Worm (Caenorhabditis elegans): ENCODE measurements around the gene unc-70.

The unc-70 gene

DNA sequence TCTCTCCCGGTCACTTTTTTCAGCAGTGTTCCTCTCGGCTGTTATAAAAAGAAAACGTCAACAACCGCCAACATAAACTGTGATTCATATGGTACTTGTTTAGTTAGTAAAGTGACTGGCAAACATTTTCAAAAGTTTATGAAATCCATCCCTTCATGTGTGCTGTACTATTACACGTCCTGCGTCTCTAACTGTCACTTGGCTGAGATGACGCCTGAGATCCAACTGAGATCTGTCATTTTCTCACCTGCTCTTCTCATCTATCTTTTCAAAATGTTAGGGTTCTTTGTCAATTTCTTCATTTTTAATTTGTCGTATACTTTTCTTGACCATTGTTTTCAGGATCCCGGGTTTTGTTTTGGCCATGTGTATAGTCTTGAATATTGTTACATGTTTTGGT, 6.4 kb upstream of the unc-70 start:
- TF ChIP-seq T22C8.4 (GFP tag; IDR thresholded peaks at IDR 0.05) (no peak), ztf-23 (GFP tag; IDR thresholded peaks at IDR 0.05) (no peak), klf-2 (GFP tag; conservative IDR thresholded peaks at IDR 0.05) (no peak), cog-1 (tag; optimal IDR thresholded peaks at IDR 0.05) (no peak), tab-1 (GFP tag; IDR thresholded peaks at IDR 0.05) (no peak), flt-1 (GFP tag; IDR thresholded peaks at IDR 0.05) (no peak), med-1 (GFP tag; optimal IDR thresholded peaks at IDR 0.05; ENCODE audit: insufficient read depth) (no peak), ztf-29 (GFP tag; IDR thresholded peaks at IDR 0.05) (no peak), ref-1 (GFP tag; conservative IDR thresholded peaks at IDR 0.05) (no peak)

DNA sequence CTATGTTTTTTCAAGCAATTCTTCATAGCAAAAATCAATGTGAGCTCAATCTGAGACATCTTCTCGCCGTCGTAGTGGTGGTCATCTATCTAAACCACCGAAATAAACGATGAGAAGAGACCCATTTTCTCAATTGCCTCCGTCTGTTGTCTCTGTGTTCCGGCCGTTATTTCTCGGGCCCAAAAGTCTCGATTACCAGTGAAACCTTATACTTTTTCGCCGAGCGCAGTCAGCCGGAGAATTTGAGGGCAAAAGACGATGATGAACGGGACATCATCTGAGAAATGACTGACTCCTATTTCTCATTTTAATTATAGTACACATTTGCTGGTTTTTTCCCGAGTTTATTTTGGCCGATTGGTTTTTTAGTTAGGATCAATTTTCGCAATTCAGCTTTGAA, 5.3 kb upstream of the unc-70 start:
- TF ChIP-seq klf-2 (GFP tag; conservative IDR thresholded peaks at IDR 0.05) (no peak), T22C8.4 (GFP tag; IDR thresholded peaks at IDR 0.05) (no peak), cog-1 (tag; optimal IDR thresholded peaks at IDR 0.05) (no peak), tab-1 (GFP tag; IDR thresholded peaks at IDR 0.05) (no peak), ztf-29 (GFP tag; IDR thresholded peaks at IDR 0.05) (no peak), flt-1 (GFP tag; IDR thresholded peaks at IDR 0.05) (no peak), med-1 (GFP tag; optimal IDR thresholded peaks at IDR 0.05; ENCODE audit: insufficient read depth) (no peak), ref-1 (GFP tag; conservative IDR thresholded peaks at IDR 0.05) (no peak)

DNA sequence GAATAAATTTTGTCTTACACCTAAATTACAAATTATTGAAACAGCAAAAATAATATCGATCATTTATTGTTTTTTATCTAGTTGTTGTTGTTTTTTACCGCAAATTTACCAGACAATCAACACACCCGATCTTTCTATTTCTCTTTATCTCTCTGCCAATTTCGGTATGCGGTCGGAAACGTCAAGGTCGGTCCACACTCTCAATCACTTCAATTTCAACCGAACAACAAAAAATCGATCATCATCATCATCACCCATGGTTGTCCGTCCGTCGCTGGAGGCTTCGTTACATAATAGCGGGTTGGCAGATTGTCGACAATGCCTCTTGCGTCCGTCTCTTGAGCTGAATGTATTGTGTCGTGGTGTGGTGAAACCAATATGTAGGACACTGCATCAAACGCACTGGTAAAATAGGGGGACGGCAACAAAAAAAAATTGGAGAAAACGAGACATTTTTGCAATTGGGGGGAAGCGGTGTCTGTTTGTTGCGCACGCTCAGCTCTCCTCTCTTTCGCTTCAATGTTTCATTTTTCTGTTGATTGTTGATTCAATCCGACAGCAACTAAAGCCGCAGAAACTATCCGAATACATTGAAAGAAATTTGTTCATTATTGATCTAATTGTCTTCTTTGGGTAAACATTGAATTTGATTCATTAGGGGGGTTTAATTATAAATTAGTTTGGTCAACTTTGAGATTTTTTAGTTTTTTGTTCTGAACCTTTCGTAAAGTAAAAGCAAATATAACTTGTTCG, 4.2 kb upstream of the unc-70 start:
- TF ChIP-seq cog-1 (tag; optimal IDR thresholded peaks at IDR 0.05): no peak
- TF ChIP-seq ztf-29 (GFP tag; IDR thresholded peaks at IDR 0.05): 0 out of 2 replicates have a peak, but pooled peaks have one; percentile 14

DNA sequence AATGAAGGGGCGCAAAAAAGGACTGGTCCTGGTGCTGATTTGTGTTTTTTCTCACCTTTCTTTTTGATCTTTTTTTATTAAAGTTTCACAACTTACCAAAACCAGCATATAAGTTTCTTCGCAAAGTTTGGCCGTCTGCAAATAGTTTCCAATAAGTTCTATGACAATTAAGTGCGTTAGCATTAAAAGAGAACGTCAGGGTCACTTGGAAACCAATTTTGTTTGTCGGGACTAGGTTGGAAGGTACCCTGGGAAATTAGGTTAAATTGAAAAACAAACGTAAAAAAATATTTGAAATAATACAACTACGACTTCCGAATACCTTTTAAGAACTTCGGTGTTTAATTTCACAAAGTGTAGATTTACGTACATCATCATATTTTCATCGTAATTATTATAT, 2.6 kb upstream of the unc-70 start:
- TF ChIP-seq flt-1 (GFP tag; IDR thresholded peaks at IDR 0.05) (no peak), ref-1 (GFP tag; conservative IDR thresholded peaks at IDR 0.05) (no peak), cog-1 (tag; optimal IDR thresholded peaks at IDR 0.05) (no peak), klf-2 (GFP tag; conservative IDR thresholded peaks at IDR 0.05) (no peak), tab-1 (GFP tag; IDR thresholded peaks at IDR 0.05) (no peak), ztf-23 (GFP tag; IDR thresholded peaks at IDR 0.05) (no peak), med-1 (GFP tag; optimal IDR thresholded peaks at IDR 0.05; ENCODE audit: insufficient read depth) (no peak), ztf-29 (GFP tag; IDR thresholded peaks at IDR 0.05) (no peak), T22C8.4 (GFP tag; IDR thresholded peaks at IDR 0.05) (no peak)

DNA sequence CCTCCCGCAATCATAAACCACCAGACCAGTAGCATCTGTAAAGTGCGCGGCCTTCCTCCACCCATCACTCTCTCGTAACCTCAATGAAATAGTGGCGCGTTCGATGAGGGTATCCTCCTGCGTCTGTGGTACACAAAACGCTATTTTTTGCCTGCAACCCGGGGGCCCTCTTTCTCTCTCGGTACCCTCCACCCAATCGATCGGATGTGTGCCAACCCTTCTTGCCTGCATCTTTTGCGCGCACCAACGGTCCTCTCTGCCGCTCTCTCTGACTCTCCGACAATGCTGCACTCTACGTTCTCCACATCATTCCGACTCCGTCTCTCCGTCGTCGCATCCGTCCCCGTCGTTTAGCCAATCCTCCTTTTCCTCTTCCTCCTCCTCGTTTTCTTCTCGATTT, 1.6 kb upstream of the unc-70 start:
- TF ChIP-seq cog-1 (tag; optimal IDR thresholded peaks at IDR 0.05) (peak; percentile 69), flt-1 (GFP tag; IDR thresholded peaks at IDR 0.05) (peak; percentile 67; the same call in 1 of the 2 replicates), ztf-23 (GFP tag; IDR thresholded peaks at IDR 0.05) (peak; percentile 58; the same call in 1 of the 2 replicates), ref-1 (GFP tag; conservative IDR thresholded peaks at IDR 0.05) (no peak), T22C8.4 (GFP tag; IDR thresholded peaks at IDR 0.05) (peak; percentile 93), ztf-29 (GFP tag; IDR thresholded peaks at IDR 0.05) (no peak), med-1 (GFP tag; optimal IDR thresholded peaks at IDR 0.05; ENCODE audit: insufficient read depth) (no peak), klf-2 (GFP tag; conservative IDR thresholded peaks at IDR 0.05) (no peak), tab-1 (GFP tag; IDR thresholded peaks at IDR 0.05) (0 out of 2 replicates have a peak, but pooled peaks have one; percentile 32)

DNA sequence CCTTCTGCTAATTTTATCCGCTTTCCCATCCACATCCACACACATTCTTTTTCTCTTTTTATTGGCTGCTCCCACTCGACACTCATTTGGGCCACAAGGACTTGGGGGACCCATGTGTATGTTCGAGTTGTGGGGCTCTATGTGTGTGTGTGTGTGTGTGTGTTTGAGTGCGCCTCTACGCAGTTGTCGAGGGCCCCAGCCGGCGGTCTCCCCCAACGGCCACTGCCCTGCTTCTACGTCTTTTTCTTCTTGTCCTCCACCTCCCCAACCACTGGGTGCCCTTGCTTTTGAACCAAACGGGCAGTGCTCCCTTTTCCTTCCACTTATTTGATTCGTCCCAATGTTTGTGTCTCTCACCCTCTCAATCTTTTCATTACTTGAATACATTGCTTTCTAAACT, 515 bp upstream of the unc-70 start:
- TF ChIP-seq tab-1 (GFP tag; IDR thresholded peaks at IDR 0.05) (peak; percentile 71), ztf-29 (GFP tag; IDR thresholded peaks at IDR 0.05) (no peak), klf-2 (GFP tag; conservative IDR thresholded peaks at IDR 0.05) (peak; percentile 41; the same call in 1 of the 2 replicates), T22C8.4 (GFP tag; IDR thresholded peaks at IDR 0.05) (no peak), cog-1 (tag; optimal IDR thresholded peaks at IDR 0.05) (no peak), flt-1 (GFP tag; IDR thresholded peaks at IDR 0.05) (peak; percentile 60; the same call in 1 of the 2 replicates), ztf-23 (GFP tag; IDR thresholded peaks at IDR 0.05) (no peak)

DNA sequence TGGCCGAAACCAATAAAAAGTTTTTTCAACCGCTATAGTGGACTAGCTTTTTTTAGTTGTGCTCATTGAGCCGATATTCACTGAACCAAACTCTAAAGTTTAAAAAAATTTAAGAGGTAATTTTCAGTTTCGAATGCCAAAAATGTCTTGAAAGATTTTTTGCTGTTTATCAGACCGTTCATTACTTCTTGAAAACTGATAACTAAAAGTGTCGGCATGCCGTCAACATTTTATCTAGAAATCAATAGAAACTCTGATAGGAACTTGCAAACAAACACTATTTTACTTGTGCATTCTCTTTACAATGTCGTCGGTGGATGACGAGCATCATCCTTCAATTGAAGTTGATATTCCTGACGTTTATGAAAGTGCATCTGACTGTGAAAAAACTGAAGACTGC, 597 bp downstream of the unc-70 start:
- no peak for TF ChIP-seq ref-1 (GFP tag; conservative IDR thresholded peaks at IDR 0.05)
- TF ChIP-seq ztf-23 (GFP tag; IDR thresholded peaks at IDR 0.05): no peak
- TF ChIP-seq flt-1 (GFP tag; IDR thresholded peaks at IDR 0.05): no peak
- TF ChIP-seq cog-1 (tag; optimal IDR thresholded peaks at IDR 0.05): no peak
- no peak for TF ChIP-seq med-1 (GFP tag; optimal IDR thresholded peaks at IDR 0.05; ENCODE audit: insufficient read depth)
- no peak for TF ChIP-seq klf-2 (GFP tag; conservative IDR thresholded peaks at IDR 0.05)
- no peak for TF ChIP-seq ztf-29 (GFP tag; IDR thresholded peaks at IDR 0.05)
- no peak for TF ChIP-seq tab-1 (GFP tag; IDR thresholded peaks at IDR 0.05)
- no peak for TF ChIP-seq T22C8.4 (GFP tag; IDR thresholded peaks at IDR 0.05)

DNA sequence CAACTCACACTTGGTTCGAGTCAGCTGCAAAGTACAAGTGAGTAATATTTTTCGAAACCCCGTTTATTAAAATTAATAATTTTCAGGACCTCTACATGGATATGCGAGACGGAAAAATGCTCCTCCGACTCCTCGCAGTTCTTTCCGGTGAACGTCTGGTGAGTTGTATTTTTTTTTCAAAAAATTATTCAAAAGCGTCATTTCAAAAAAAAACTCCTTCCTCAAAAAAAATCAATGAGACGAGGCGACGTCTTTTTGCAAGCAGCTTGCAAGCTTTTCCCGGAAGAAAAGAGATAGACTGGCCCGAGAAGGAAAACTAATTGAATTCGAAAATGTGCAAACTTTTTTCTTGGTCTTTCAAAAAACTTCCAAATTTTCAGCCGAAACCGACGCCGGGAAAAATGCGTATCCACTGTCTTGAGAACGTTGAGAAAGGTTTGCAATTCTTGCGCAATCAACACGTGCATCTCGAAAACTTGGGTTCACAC, 1.4 kb downstream of the unc-70 start:
- no peak for TF ChIP-seq ztf-29 (GFP tag; IDR thresholded peaks at IDR 0.05)
- no peak for TF ChIP-seq med-1 (GFP tag; optimal IDR thresholded peaks at IDR 0.05; ENCODE audit: insufficient read depth)
- TF ChIP-seq klf-2 (GFP tag; conservative IDR thresholded peaks at IDR 0.05): no peak
- no peak for TF ChIP-seq flt-1 (GFP tag; IDR thresholded peaks at IDR 0.05)
- TF ChIP-seq ref-1 (GFP tag; conservative IDR thresholded peaks at IDR 0.05): no peak

DNA sequence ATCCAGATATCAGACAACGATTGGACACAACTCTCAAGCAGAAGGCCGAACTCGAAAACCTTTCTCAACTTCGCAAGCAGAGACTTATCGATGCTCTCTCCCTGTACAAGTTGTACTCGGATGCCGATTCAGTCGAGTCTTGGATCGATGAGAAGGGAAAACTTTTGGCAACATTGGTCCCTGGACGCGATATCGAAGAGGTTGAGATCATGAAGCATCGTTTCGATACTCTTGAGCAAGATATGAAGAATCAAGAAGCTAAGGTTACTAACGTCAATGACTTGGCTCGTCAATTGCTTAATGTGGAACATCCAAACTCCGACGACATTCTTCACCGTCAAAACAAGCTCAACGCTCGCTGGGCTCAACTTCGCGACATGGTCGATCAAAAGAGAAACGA, 3.9 kb downstream of the unc-70 start:
- TF ChIP-seq tab-1 (GFP tag; IDR thresholded peaks at IDR 0.05) (no peak), cog-1 (tag; optimal IDR thresholded peaks at IDR 0.05) (no peak), T22C8.4 (GFP tag; IDR thresholded peaks at IDR 0.05) (no peak), ztf-29 (GFP tag; IDR thresholded peaks at IDR 0.05) (no peak), med-1 (GFP tag; optimal IDR thresholded peaks at IDR 0.05; ENCODE audit: insufficient read depth) (no peak), flt-1 (GFP tag; IDR thresholded peaks at IDR 0.05) (no peak), ztf-23 (GFP tag; IDR thresholded peaks at IDR 0.05) (no peak), ref-1 (GFP tag; conservative IDR thresholded peaks at IDR 0.05) (no peak), klf-2 (GFP tag; conservative IDR thresholded peaks at IDR 0.05) (no peak)

DNA sequence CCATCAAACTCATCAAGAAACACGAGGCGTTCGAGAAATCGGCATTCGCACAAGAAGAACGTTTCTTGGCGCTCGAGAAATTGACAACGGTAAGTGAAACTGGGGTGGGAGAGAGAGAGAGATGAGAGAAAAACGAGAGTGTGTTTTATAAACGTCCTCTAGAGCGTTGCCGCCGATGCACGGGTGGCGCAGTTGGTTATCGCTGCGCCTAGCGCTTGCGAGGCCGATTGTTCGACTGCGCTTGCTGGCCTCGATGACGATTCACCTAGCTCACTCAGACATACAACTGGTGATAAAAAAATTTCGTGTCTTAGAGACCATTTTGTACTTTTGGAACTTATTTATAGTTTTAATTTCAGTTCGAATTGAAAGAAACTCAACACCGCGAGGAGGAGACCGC, 7.7 kb downstream of the unc-70 start:
- TF ChIP-seq cog-1 (tag; optimal IDR thresholded peaks at IDR 0.05) (peak; percentile 41), ztf-23 (GFP tag; IDR thresholded peaks at IDR 0.05) (peak; percentile 89), T22C8.4 (GFP tag; IDR thresholded peaks at IDR 0.05) (peak; percentile 68; the same call in 1 of the 2 replicates), ref-1 (GFP tag; conservative IDR thresholded peaks at IDR 0.05) (peak; percentile 63; the same call in 1 of the 2 replicates), flt-1 (GFP tag; IDR thresholded peaks at IDR 0.05) (peak; percentile 91), tab-1 (GFP tag; IDR thresholded peaks at IDR 0.05) (peak; percentile 85), med-1 (GFP tag; optimal IDR thresholded peaks at IDR 0.05; ENCODE audit: insufficient read depth) (peak; percentile 71), ztf-29 (GFP tag; IDR thresholded peaks at IDR 0.05) (peak; percentile 81), klf-2 (GFP tag; conservative IDR thresholded peaks at IDR 0.05) (peak; percentile 84)
